Fruit fly (Drosophila melanogaster) whole organism, wandering third instar larva: ENCODE results near the gene Rnmt.

Experiments used
- CG32264 ChIP-seq: fragments of 200-800 bp; sonication (Bioruptor generic); optimal IDR thresholded peaks from 2 replicates; lab custom pipeline; 2016; ENCODE audit warnings: missing biosample characterization, missing genetic modification characterization
- CG9705 ChIP-seq: fragments of 200-800 bp; sonication (Bioruptor generic); optimal IDR thresholded peaks from 2 replicates; lab custom pipeline; 2018; ENCODE audit warnings: missing biosample characterization, mild to moderate bottlenecking, missing genetic modification characterization
- CrebA ChIP-seq: fragments of 200-800 bp; sonication (Bioruptor generic); optimal IDR thresholded peaks from 2 replicates; lab custom pipeline; 2016; ENCODE audit warnings: missing biosample characterization, mild to moderate bottlenecking, missing genetic modification characterization, borderline replicate concordance
- Dfd ChIP-seq: fragments of >200 bp; optimal IDR thresholded peaks from 2 replicates; lab custom pipeline; 2017; ENCODE audit warnings: missing biosample characterization, missing genetic modification characterization
- HLH106 ChIP-seq: fragments of 200-800 bp; optimal IDR thresholded peaks from 3 replicates; lab custom pipeline; 2019; ENCODE audit warnings: missing biosample characterization, mild to moderate bottlenecking, missing genetic modification characterization, moderate library complexity
- Hr78 ChIP-seq: fragments of >200 bp; optimal IDR thresholded peaks from 2 replicates; lab custom pipeline; 2017; ENCODE audit warnings: missing biosample characterization, missing genetic modification characterization
- Hr83 ChIP-seq: fragments of 200-300 bp; sonication (Bioruptor generic); optimal IDR thresholded peaks from 2 replicates; lab custom pipeline; 2016; ENCODE audit warnings: missing biosample characterization, mild to moderate bottlenecking, missing genetic modification characterization, moderate library complexity; ENCODE audit not compliant: poor library complexity, severe bottlenecking
- Jra ChIP-seq: sonication (Bioruptor generic); optimal IDR thresholded peaks from 2 replicates; lab custom pipeline; 2016; ENCODE audit warnings: missing biosample characterization, missing genetic modification characterization
- Myc ChIP-seq: fragments of >200 bp; optimal IDR thresholded peaks from 2 replicates; lab custom pipeline; 2017
- N ChIP-seq: fragments of >200 bp; optimal IDR thresholded peaks from 2 replicates; lab custom pipeline; 2018; ENCODE audit warnings: missing biosample characterization, missing external identifiers, missing genetic modification characterization
- OdsH ChIP-seq: fragments of 200-800 bp; sonication (Bioruptor generic); optimal IDR thresholded peaks from 2 replicates; lab custom pipeline; 2016; ENCODE audit warnings: missing biosample characterization, mild to moderate bottlenecking, missing genetic modification characterization
- Rel ChIP-seq, 2 experiments: fragments of 200-800 bp; sonication (Bioruptor generic) in 1 of 2; optimal IDR thresholded peaks; 2 replicates in 1 of 2; 3 replicates in 1 of 2; lab custom pipeline; 2016 to 2019; ENCODE audit warnings: mild to moderate bottlenecking in 2 of 2, missing biosample characterization in 2 of 2, missing genetic modification characterization in 2 of 2, moderate library complexity in 1 of 2
- Vsx2 ChIP-seq: fragments of 200-300, 225-300 bp; sonication (Bioruptor generic); optimal IDR thresholded peaks from 2 replicates; lab custom pipeline; 2018; ENCODE audit warnings: missing biosample characterization, missing genetic modification characterization; ENCODE audit not compliant: partially characterized antibody
- br ChIP-seq: fragments of 200-800 bp; sonication (Bioruptor generic); optimal IDR thresholded peaks from 2 replicates; lab custom pipeline; 2016; ENCODE audit warnings: missing biosample characterization, missing genetic modification characterization
- dl ChIP-seq, 2 experiments: fragments of 175-275, 200-275 bp in 1 of 2; fragments of 200-275 bp in 1 of 2; sonication (Bioruptor generic); optimal IDR thresholded peaks; lab custom pipeline; 2018; ENCODE audit warnings: mild to moderate bottlenecking in 2 of 2, missing biosample characterization in 2 of 2, missing genetic modification characterization in 2 of 2, moderate library complexity in 2 of 2; ENCODE audit not compliant: partially characterized antibody in 2 of 2, insufficient read depth in 1 of 2
- dmrt93B ChIP-seq: fragments of 200-800 bp; sonication (Bioruptor generic); optimal IDR thresholded peaks from 2 replicates; lab custom pipeline; 2018; ENCODE audit warnings: missing biosample characterization, mild to moderate bottlenecking, missing genetic modification characterization
- dsf ChIP-seq: sonication (Bioruptor generic); optimal IDR thresholded peaks from 2 replicates; lab custom pipeline; 2016; ENCODE audit warnings: missing biosample characterization, missing genetic modification characterization, borderline replicate concordance
- ey ChIP-seq: fragments of 200-800 bp; sonication (Bioruptor generic); optimal IDR thresholded peaks from 2 replicates; lab custom pipeline; 2016; ENCODE audit warnings: missing biosample characterization, missing genetic modification characterization
- foxo ChIP-seq, 2 experiments: fragments of 200-800 bp; sonication (Bioruptor generic); optimal IDR thresholded peaks; 2 replicates in 1 of 2; 3 replicates in 1 of 2; lab custom pipeline; 2016 to 2017; ENCODE audit warnings: missing biosample characterization in 2 of 2, missing genetic modification characterization in 2 of 2
- fru ChIP-seq: fragments of 200-800 bp; sonication (Bioruptor generic); optimal IDR thresholded peaks from 3 replicates; lab custom pipeline; 2016; ENCODE audit warnings: missing biosample characterization, mild to moderate bottlenecking, missing genetic modification characterization
- h ChIP-seq: fragments of 200-800 bp; sonication (Bioruptor generic); optimal IDR thresholded peaks from 3 replicates; lab custom pipeline; 2016; ENCODE audit warnings: missing biosample characterization, mild to moderate bottlenecking, missing genetic modification characterization
- jim ChIP-seq: fragments of 175-275, 200-325 bp; sonication (Bioruptor generic); optimal IDR thresholded peaks from 2 replicates; lab custom pipeline; 2016; ENCODE audit warnings: missing biosample characterization, mild to moderate bottlenecking, missing genetic modification characterization
- lola ChIP-seq: fragments of >200 bp; optimal IDR thresholded peaks from 2 replicates; lab custom pipeline; 2017; ENCODE audit warnings: missing biosample characterization, missing genetic modification characterization
- pan ChIP-seq: fragments of >200 bp; optimal IDR thresholded peaks from 2 replicates; lab custom pipeline; 2017
- psq ChIP-seq: fragments of 200-800 bp; sonication (Bioruptor generic); optimal IDR thresholded peaks from 3 replicates; lab custom pipeline; 2017; ENCODE audit warnings: missing biosample characterization, mild to moderate bottlenecking, missing genetic modification characterization, moderate library complexity
- rgr ChIP-seq: fragments of 200-800 bp; sonication (Bioruptor generic); optimal IDR thresholded peaks from 3 replicates; lab custom pipeline; 2016; ENCODE audit warnings: missing biosample characterization, mild to moderate bottlenecking, missing genetic modification characterization
- sage ChIP-seq: fragments of 200-800 bp; sonication (Bioruptor generic); optimal IDR thresholded peaks from 2 replicates; lab custom pipeline; 2016; ENCODE audit warnings: missing biosample characterization, mild to moderate bottlenecking, missing genetic modification characterization
- sv ChIP-seq: fragments of 200-800 bp; sonication (Bioruptor generic); optimal IDR thresholded peaks from 3 replicates; lab custom pipeline; 2016; ENCODE audit warnings: missing biosample characterization, missing genetic modification characterization
- tai ChIP-seq: sonication (Bioruptor generic); optimal IDR thresholded peaks from 2 replicates; lab custom pipeline; 2016; ENCODE audit warnings: missing biosample characterization, missing genetic modification characterization
- usp ChIP-seq: fragments of >200 bp; optimal IDR thresholded peaks from 2 replicates; lab custom pipeline; 2017; ENCODE audit warnings: missing biosample characterization, missing genetic modification characterization
- woc ChIP-seq: sonication (Bioruptor generic); optimal IDR thresholded peaks from 2 replicates; lab custom pipeline; 2016; ENCODE audit warnings: missing biosample characterization, mild to moderate bottlenecking, missing genetic modification characterization

Rnmt gene

dm6 chr2L:15026582-15026981 lies 16.8 kb downstream of the Rnmt start, which contains the start of gene CG33310:
Gene CG33310 (plus strand): TSS chr2L:15026882.
- TF ChIP-seq Rel (GFP tag; optimal IDR thresholded peaks at IDR 0.05; lab: Kevin White, UChicago) (no peak), Rel (tag; optimal IDR thresholded peaks at IDR 0.05; lab: Kevin White, UChicago) (no peak), Myc (lab: Kevin White, UChicago) (no peak), lola (GFP tag; lab: Kevin White, UChicago) (no peak), Dfd (no peak), dsf (GFP tag; lab: Kevin White, UChicago) (no peak), Hr83 (GFP tag; lab: Kevin White, UChicago) (no peak), h (GFP tag; lab: Kevin White, UChicago) (no peak), sv (GFP tag; lab: Kevin White, UChicago) (no peak), sage (no peak), fru (GFP tag; lab: Kevin White, UChicago) (no peak), woc (GFP tag; lab: Kevin White, UChicago) (no peak), foxo (GFP tag; optimal IDR thresholded peaks at IDR 0.05; lab: Kevin White, UChicago) (no peak), HLH106 (tag; lab: Kevin White, UChicago) (no peak), Hr78 (GFP tag; lab: Kevin White, UChicago) (no peak)

dm6 chr2L:15031650-15032049 lies 21.9 kb downstream of the Rnmt start, which contains the start of gene CG31832:
Gene CG31832 (minus strand): TSS chr2L:15031750.
- TF ChIP-seq Hr83 (GFP tag; lab: Kevin White, UChicago), result no peak
- TF ChIP-seq br (GFP tag; lab: Kevin White, UChicago), result no peak
- no peak for TF ChIP-seq sage
- TF ChIP-seq h (GFP tag; lab: Kevin White, UChicago), result no peak
- no peak for TF ChIP-seq Vsx2 (GFP tag; lab: Kevin White, UChicago)
- TF ChIP-seq foxo (GFP tag; optimal IDR thresholded peaks at IDR 0.05; lab: Kevin White, UChicago), result no peak
- no peak for TF ChIP-seq psq
- no peak for TF ChIP-seq rgr (GFP tag; lab: Kevin White, UChicago)
- TF ChIP-seq Myc (lab: Kevin White, UChicago), result no peak
- no peak for TF ChIP-seq dsf (GFP tag; lab: Kevin White, UChicago)

dm6 chr2L:15035366-15035765 lies 25.6 kb downstream of the Rnmt start, which contains the start of gene yellow-c:
Gene yellow-c (plus strand): TSS chr2L:15035394.
- no peak for TF ChIP-seq CG32264 (GFP tag; lab: Kevin White, UChicago)

dm6 chr2L:15038339-15039308 lies 28.9 kb downstream of the Rnmt start, which contains the start of gene CIAPIN1:
Gene CIAPIN1 (minus strand): TSS chr2L:15038861.
- TF ChIP-seq psq (no peak), dmrt93B (GFP tag; lab: Kevin White, UChicago) (no peak), Vsx2 (GFP tag; lab: Kevin White, UChicago) (no peak), N (no peak), jim (GFP tag; lab: Kevin White, UChicago) (no peak), OdsH (GFP tag; lab: Kevin White, UChicago) (no peak), Hr78 (GFP tag; lab: Kevin White, UChicago) (no peak), dsf (GFP tag; lab: Kevin White, UChicago) (no peak), Jra (GFP tag; lab: Kevin White, UChicago) (no peak), pan (lab: Kevin White, UChicago) (no peak), rgr (GFP tag; lab: Kevin White, UChicago) (no peak), HLH106 (tag; lab: Kevin White, UChicago) (no peak), CrebA (GFP tag; lab: Kevin White, UChicago) (no peak), dl (GFP tag; optimal IDR thresholded peaks at IDR 0.05; lab: Kevin White, UChicago; ENCODE audit: insufficient read depth in 1 of 2, partially characterized antibody in 2 of 2) (no peak), h (GFP tag; lab: Kevin White, UChicago) (no peak)

dm6 chr2L:15039309-15039772 lies 29.6 kb downstream of the Rnmt start:
- TF ChIP-seq h (GFP tag; lab: Kevin White, UChicago) (peak; percentile 48), Hr83 (GFP tag; lab: Kevin White, UChicago) (peak; percentile 77), fru (GFP tag; lab: Kevin White, UChicago) (no peak), tai (GFP tag; lab: Kevin White, UChicago) (no peak), dsf (GFP tag; lab: Kevin White, UChicago) (peak; percentile 22), ey (GFP tag; lab: Kevin White, UChicago) (peak; percentile 5), Hr78 (GFP tag; lab: Kevin White, UChicago) (no peak), woc (GFP tag; lab: Kevin White, UChicago) (peak; percentile 88), sage (peak; percentile 25), usp (GFP tag; lab: Kevin White, UChicago) (no peak), psq (peak; percentile 6), Myc (lab: Kevin White, UChicago) (peak; percentile 90), CG9705 (GFP tag; lab: Kevin White, UChicago) (peak; percentile 46), Jra (GFP tag; lab: Kevin White, UChicago) (peak; percentile 22), br (GFP tag; lab: Kevin White, UChicago) (peak; percentile 36)
